Fruit fly (Drosophila melanogaster) whole organism, embryonic: ENCODE results near the gene TTLL15.

Experiments
- Atf-2 ChIP-seq: fragments of 200-800 bp; sonication (Bioruptor generic); optimal IDR thresholded peaks from 2 replicates; lab custom pipeline; 2016; ENCODE audit warnings: missing biosample characterization, missing genetic modification characterization
- BEAF-32 ChIP-seq: fragments of 200-800 bp; sonication (Bioruptor generic); optimal IDR thresholded peaks from 3 replicates; lab custom pipeline; 2017; ENCODE audit warnings: missing biosample characterization, missing genetic modification characterization, mild to moderate bottlenecking, moderate library complexity, missing genetic modification reagents
- Bteb2 ChIP-seq: fragments of 200-800 bp; sonication (Bioruptor generic); optimal IDR thresholded peaks from 2 replicates; lab custom pipeline; 2016; ENCODE audit warnings: missing biosample characterization, missing genetic modification characterization
- CG10209 ChIP-seq: fragments of 200-800 bp; sonication (Bioruptor generic); optimal IDR thresholded peaks from 3 replicates; lab custom pipeline; 2017; ENCODE audit warnings: missing biosample characterization, mild to moderate bottlenecking, missing genetic modification characterization, missing genetic modification reagents
- CG12236 ChIP-seq: fragments of 200-800 bp; sonication (Bioruptor generic); optimal IDR thresholded peaks from 2 replicates; lab custom pipeline; 2016; ENCODE audit warnings: missing biosample characterization, missing genetic modification characterization
- CG12744 ChIP-seq: fragments of 200-800 bp; sonication (Bioruptor generic); optimal IDR thresholded peaks from 2 replicates; lab custom pipeline; 2016; ENCODE audit warnings: missing biosample characterization, missing genetic modification characterization
- CG15514 ChIP-seq: fragments of 200-800 bp; sonication (Bioruptor generic); optimal IDR thresholded peaks from 3 replicates; lab custom pipeline; 2017; ENCODE audit warnings: missing biosample characterization, missing genetic modification characterization, mild to moderate bottlenecking, moderate library complexity, missing genetic modification reagents
- CG16779 ChIP-seq: fragments of 200-800 bp; sonication (Bioruptor generic); IDR thresholded peaks from 2 replicates; pipeline ENCODE4 v1.3.6; 2022; ENCODE audit warnings: missing biosample characterization, missing genetic modification characterization
- CG17359 ChIP-seq: fragments of 200-800 bp; sonication (Bioruptor generic); optimal IDR thresholded peaks from 3 replicates; lab custom pipeline; 2018; ENCODE audit warnings: missing biosample characterization, mild to moderate bottlenecking, missing genetic modification characterization, moderate library complexity
- CG18476 ChIP-seq: fragments of 200-800 bp; sonication (Bioruptor generic); optimal IDR thresholded peaks from 2 replicates; lab custom pipeline; 2016; ENCODE audit warnings: missing biosample characterization, mild to moderate bottlenecking, missing genetic modification characterization
- CG3065 ChIP-seq: fragments of 200-800 bp; sonication (Bioruptor generic); optimal IDR thresholded peaks from 2 replicates; lab custom pipeline; 2016; ENCODE audit warnings: missing biosample characterization, missing genetic modification characterization
- CG6254 ChIP-seq: fragments of 200-800 bp; sonication (Bioruptor generic); optimal IDR thresholded peaks from 3 replicates; lab custom pipeline; 2017; ENCODE audit warnings: mild to moderate bottlenecking, missing biosample characterization, missing genetic modification reagents, missing genetic modification characterization
- CG6654 ChIP-seq: fragments of 200-800 bp; sonication (Bioruptor generic); optimal IDR thresholded peaks from 2 replicates; lab custom pipeline; 2017; ENCODE audit warnings: missing biosample characterization, mild to moderate bottlenecking, missing genetic modification characterization
- CG7556 ChIP-seq: fragments of 200-800 bp; sonication (Bioruptor generic); optimal IDR thresholded peaks from 2 replicates; lab custom pipeline; 2017; ENCODE audit warnings: missing biosample characterization, mild to moderate bottlenecking, missing genetic modification characterization
- CG8290 ChIP-seq, 3 experiments: fragments of 200-800 bp; sonication (Bioruptor generic); optimal IDR thresholded peaks; 2 replicates each; lab custom pipeline; 2016 to 2019; ENCODE audit warnings: missing biosample characterization in 3 of 3, missing genetic modification characterization in 3 of 3, mild to moderate bottlenecking in 2 of 3, moderate library complexity in 1 of 3
- CG8359 ChIP-seq: fragments of 200-800 bp; sonication (Bioruptor generic); optimal IDR thresholded peaks from 2 replicates; lab custom pipeline; 2017; ENCODE audit warnings: missing biosample characterization, mild to moderate bottlenecking, missing genetic modification characterization, borderline replicate concordance
- CG9727 ChIP-seq: fragments of 200-800 bp; sonication (Bioruptor generic); optimal IDR thresholded peaks from 3 replicates; lab custom pipeline; 2017; ENCODE audit warnings: missing biosample characterization, mild to moderate bottlenecking, missing genetic modification characterization
- Dfd ChIP-seq, 2 experiments: fragments of >200 bp; optimal IDR thresholded peaks; 2 replicates each; lab custom pipeline; 2017; ENCODE audit warnings: missing biosample characterization in 2 of 2, missing genetic modification characterization in 2 of 2
- Dip2 ChIP-seq: fragments of 200-800 bp; sonication (Bioruptor generic); IDR thresholded peaks from 2 replicates; pipeline ENCODE4 v1.3.6; 2022; ENCODE audit warnings: missing biosample characterization, missing genetic modification characterization
- Doc2 ChIP-seq: fragments of 200-800 bp; sonication (Bioruptor generic); IDR thresholded peaks from 2 replicates; pipeline ENCODE4 v1.3.6; 2022; ENCODE audit warnings: missing biosample characterization, missing genetic modification characterization
- Dref ChIP-seq: fragments of 200-800 bp; sonication (Bioruptor generic); IDR thresholded peaks from 2 replicates; pipeline ENCODE4 v1.3.6; 2022; ENCODE audit warnings: missing biosample characterization, missing genetic modification characterization
- Fer2 ChIP-seq: fragments of 200-800 bp; sonication (Bioruptor generic); optimal IDR thresholded peaks from 2 replicates; lab custom pipeline; 2018; ENCODE audit warnings: missing biosample characterization, mild to moderate bottlenecking, missing genetic modification characterization, moderate library complexity
- Hey ChIP-seq: fragments of 200-800 bp; sonication (Bioruptor generic); optimal IDR thresholded peaks from 3 replicates; lab custom pipeline; 2018; ENCODE audit warnings: missing biosample characterization, mild to moderate bottlenecking, missing genetic modification characterization
- HmgD ChIP-seq: fragments of 200-800 bp; sonication (Bioruptor generic); optimal IDR thresholded peaks from 3 replicates; lab custom pipeline; 2016; ENCODE audit warnings: missing biosample characterization, missing genetic modification characterization
- Jarid2 ChIP-seq: fragments of 200-800 bp; sonication (Bioruptor generic); optimal IDR thresholded peaks from 3 replicates; lab custom pipeline; 2017; ENCODE audit warnings: mild to moderate bottlenecking, missing biosample characterization, missing genetic modification reagents, missing genetic modification characterization
- MESR4 ChIP-seq: fragments of 200-800 bp; sonication (Bioruptor generic); optimal IDR thresholded peaks from 2 replicates; lab custom pipeline; 2018; ENCODE audit warnings: missing biosample characterization, mild to moderate bottlenecking, missing genetic modification characterization, moderate library complexity
- Neu2 ChIP-seq: fragments of 200-800 bp; sonication (Bioruptor generic); optimal IDR thresholded peaks from 3 replicates; lab custom pipeline; 2016; ENCODE audit warnings: missing biosample characterization, missing genetic modification characterization, borderline replicate concordance
- Oaz ChIP-seq: fragments of 200-800 bp; sonication (Bioruptor generic); IDR thresholded peaks from 2 replicates; pipeline ENCODE4 v1.3.6; 2022; ENCODE audit warnings: missing biosample characterization, missing genetic modification characterization
- Opbp ChIP-seq: fragments of 200-800 bp; sonication (Bioruptor generic); IDR thresholded peaks from 3 replicates; pipeline ENCODE4 v1.3.6; 2022; ENCODE audit warnings: missing biosample characterization, missing genetic modification characterization; ENCODE audit not compliant: partially characterized antibody
- Poxn ChIP-seq: fragments of 200-800 bp; sonication (Bioruptor generic); IDR thresholded peaks from 2 replicates; pipeline ENCODE4 v1.3.6; 2022; ENCODE audit warnings: missing biosample characterization, missing genetic modification characterization
- Sry-δ ChIP-seq: fragments of 200-800 bp; sonication (Bioruptor generic); optimal IDR thresholded peaks from 2 replicates; lab custom pipeline; 2016; ENCODE audit warnings: missing biosample characterization, missing genetic modification characterization
- YL-1 ChIP-seq: fragments of 200-800 bp; sonication (Bioruptor generic); optimal IDR thresholded peaks from 3 replicates; lab custom pipeline; 2017; ENCODE audit warnings: missing biosample characterization, mild to moderate bottlenecking, missing genetic modification characterization
- ase ChIP-seq: fragments of 200-800 bp; sonication (Bioruptor generic); IDR thresholded peaks from 3 replicates; pipeline ENCODE4 v1.3.6; 2022; ENCODE audit warnings: missing biosample characterization, missing genetic modification characterization
- bigmax ChIP-seq: fragments of 200-800 bp; sonication (Bioruptor generic); optimal IDR thresholded peaks from 2 replicates; lab custom pipeline; 2018; ENCODE audit warnings: missing biosample characterization, mild to moderate bottlenecking, missing genetic modification characterization
- bsh ChIP-seq, 2 experiments: fragments of 200-800 bp; sonication (Bioruptor generic); optimal IDR thresholded peaks; 2 replicates each; lab custom pipeline; 2017 to 2018; ENCODE audit warnings: mild to moderate bottlenecking in 2 of 2, missing biosample characterization in 2 of 2, missing genetic modification characterization in 2 of 2, moderate library complexity in 1 of 2
- crc ChIP-seq: fragments of 200-800 bp; sonication (Bioruptor generic); optimal IDR thresholded peaks from 2 replicates; lab custom pipeline; 2016; ENCODE audit warnings: missing biosample characterization, missing genetic modification characterization
- da ChIP-seq: fragments of 200-800 bp; sonication (Bioruptor generic); optimal IDR thresholded peaks from 2 replicates; lab custom pipeline; 2016; ENCODE audit warnings: missing biosample characterization, missing genetic modification characterization
- ewg ChIP-seq: fragments of 200-800 bp; sonication (Bioruptor generic); optimal IDR thresholded peaks from 3 replicates; lab custom pipeline; 2017; ENCODE audit warnings: mild to moderate bottlenecking, missing biosample characterization, missing genetic modification reagents, missing genetic modification characterization
- exex ChIP-seq: fragments of 200-800 bp; sonication (Bioruptor generic); optimal IDR thresholded peaks from 4 replicates; lab custom pipeline; 2018; ENCODE audit warnings: missing biosample characterization, mild to moderate bottlenecking, missing genetic modification characterization, moderate library complexity
- gem ChIP-seq: fragments of 200-800 bp; sonication (Bioruptor generic); optimal IDR thresholded peaks from 2 replicates; lab custom pipeline; 2019; ENCODE audit warnings: missing biosample characterization, mild to moderate bottlenecking, missing genetic modification characterization, moderate library complexity
- grau ChIP-seq: fragments of 200-800 bp; optimal IDR thresholded peaks from 3 replicates; lab custom pipeline; 2019; ENCODE audit warnings: missing biosample characterization, mild to moderate bottlenecking, missing genetic modification characterization, moderate library complexity
- hbn ChIP-seq: fragments of 200-800 bp; sonication (Bioruptor generic); IDR thresholded peaks from 2 replicates; pipeline ENCODE4 v1.3.6; 2022; ENCODE audit warnings: missing biosample characterization, missing genetic modification characterization; ENCODE audit not compliant: partially characterized antibody
- kah ChIP-seq: fragments of 200-800 bp; sonication (Bioruptor generic); optimal IDR thresholded peaks from 2 replicates; lab custom pipeline; 2018; ENCODE audit warnings: missing biosample characterization, mild to moderate bottlenecking, missing genetic modification characterization
- lov ChIP-seq, 2 experiments: fragments of 200-800 bp in 1 of 2; fragments of >200 bp in 1 of 2; sonication (Bioruptor generic) in 1 of 2; IDR thresholded peaks in 1 of 2; optimal IDR thresholded peaks in 1 of 2; 2 replicates in 1 of 2; 3 replicates in 1 of 2; pipeline versions ENCODE4 v1.3.6 to Lab custom; 2017 to 2022; ENCODE audit warnings: missing biosample characterization in 1 of 2, missing genetic modification characterization in 1 of 2
- nerfin-2 ChIP-seq: fragments of 200-800 bp; sonication (Bioruptor generic); IDR thresholded peaks from 2 replicates; pipeline ENCODE4 v1.3.6; 2022; ENCODE audit warnings: missing biosample characterization, missing genetic modification characterization; ENCODE audit not compliant: partially characterized antibody
- nmo ChIP-seq: fragments of 200-800 bp; sonication (Bioruptor generic); optimal IDR thresholded peaks from 2 replicates; lab custom pipeline; 2018; ENCODE audit warnings: missing biosample characterization, mild to moderate bottlenecking, missing genetic modification characterization, moderate library complexity
- peb ChIP-seq: fragments of 200-800 bp; sonication (Bioruptor generic); IDR thresholded peaks from 2 replicates; pipeline ENCODE4 v1.3.6; 2022; ENCODE audit warnings: missing biosample characterization, missing genetic modification characterization
- pfk ChIP-seq: fragments of 200-800 bp; sonication (Bioruptor generic); optimal IDR thresholded peaks from 2 replicates; lab custom pipeline; 2018; ENCODE audit warnings: missing biosample characterization, mild to moderate bottlenecking, missing genetic modification characterization, moderate library complexity
- vvl ChIP-seq: fragments of 200-800 bp; sonication (Bioruptor generic); IDR thresholded peaks from 2 replicates; pipeline ENCODE4 v1.3.6; 2022; ENCODE audit warnings: missing biosample characterization, missing genetic modification characterization

TTLL15 gene

DNA sequence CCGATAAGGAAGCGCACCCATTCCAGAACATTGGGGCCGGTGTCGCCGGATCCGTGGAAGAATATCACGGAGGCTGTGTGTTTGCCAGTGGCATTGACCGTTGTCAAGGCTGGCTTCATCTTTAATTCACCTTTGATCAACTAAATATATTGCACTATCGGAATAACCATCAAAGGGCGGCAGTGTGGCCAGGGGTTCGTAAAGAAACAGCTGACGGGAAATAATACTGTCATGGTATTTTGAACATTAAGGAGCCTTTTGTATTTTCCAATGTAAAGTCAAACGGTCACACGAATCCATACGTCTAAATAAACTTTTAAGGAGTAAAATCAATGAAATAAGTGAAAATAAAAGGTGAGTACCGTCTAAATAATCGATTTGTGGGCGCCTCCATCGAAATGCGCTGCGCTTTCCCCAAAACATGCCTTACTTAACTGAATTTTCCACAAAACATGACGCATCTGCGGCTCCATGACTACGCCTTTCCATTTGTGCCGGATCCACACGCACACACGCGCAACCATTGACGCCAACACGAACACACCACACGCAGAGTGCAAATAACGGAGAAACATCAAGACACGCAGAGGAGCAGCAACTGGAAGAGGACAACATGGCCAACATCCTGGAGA, 39.3 kb downstream of the TTLL15 start, which contains the start of the genes CG6567 and CG4511 (continued):
- TF ChIP-seq Hey (tag; lab: Kevin White, UChicago) (no peak), Fer2 (tag; lab: Kevin White, UChicago) (no peak), vvl (no peak), CG9727 (GFP tag; lab: Kevin White, UChicago) (no peak), crc (GFP tag; lab: Kevin White, UChicago) (no peak), Doc2 (GFP tag; lab: Robert Waterston, UW) (no peak), bsh (GFP tag; optimal IDR thresholded peaks at IDR 0.05; lab: Kevin White, UChicago) (no peak), Dip2 (GFP tag; lab: Robert Waterston, UW) (no peak), grau (tag; lab: Kevin White, UChicago) (no peak), CG12236 (GFP tag; lab: Kevin White, UChicago) (no peak), CG17359 (tag; lab: Kevin White, UChicago) (no peak), Opbp (no peak), MESR4 (GFP tag; lab: Kevin White, UChicago) (peak; percentile 68), Dfd (GFP tag; optimal IDR thresholded peaks at IDR 0.05; lab: Kevin White, UChicago) (no peak), Neu2 (GFP tag; lab: Kevin White, UChicago) (no peak), Dref (no peak), kah (no peak), CG15514 (GFP tag; lab: Kevin White, UChicago) (peak; percentile 44), Bteb2 (GFP tag; lab: Kevin White, UChicago) (no peak), CG3065 (GFP tag; lab: Kevin White, UChicago) (no peak), CG8359 (GFP tag; lab: Kevin White, UChicago) (no peak), Atf-2 (GFP tag; lab: Kevin White, UChicago) (no peak), Oaz (GFP tag; lab: Robert Waterston, UW) (no peak), CG6654 (GFP tag; lab: Kevin White, UChicago) (no peak), peb (no peak), gem (tag; lab: Kevin White, UChicago) (no peak), Jarid2 (GFP tag; lab: Kevin White, UChicago) (no peak), CG16779 (GFP tag; lab: Robert Waterston, UW) (no peak), hbn (no peak), HmgD (GFP tag; lab: Kevin White, UChicago) (no peak), BEAF-32 (GFP tag; lab: Kevin White, UChicago) (peak; percentile 56), pfk (no peak), CG10209 (GFP tag; lab: Kevin White, UChicago) (no peak), lov (optimal IDR thresholded peaks at IDR 0.05; lab: Kevin White, UChicago) (no peak), lov (GFP tag; IDR thresholded peaks at IDR 0.05; lab: Robert Waterston, UW) (no peak), ewg (GFP tag; lab: Kevin White, UChicago) (no peak), bigmax (GFP tag; lab: Kevin White, UChicago) (no peak), nerfin-2 (no peak), da (GFP tag; lab: Kevin White, UChicago) (no peak), nmo (GFP tag; lab: Kevin White, UChicago) (peak; percentile 36), Sry-δ (GFP tag; lab: Kevin White, UChicago) (peak; percentile 19), Poxn (GFP tag; lab: Robert Waterston, UW) (no peak), CG7556 (GFP tag; lab: Kevin White, UChicago) (no peak), CG12744 (GFP tag; lab: Kevin White, UChicago) (no peak), CG18476 (GFP tag; lab: Kevin White, UChicago) (no peak), YL-1 (GFP tag; lab: Kevin White, UChicago) (peak; percentile 89), ase (GFP tag; lab: Robert Waterston, UW) (no peak), CG6254 (GFP tag; lab: Kevin White, UChicago) (no peak), exex (tag; lab: Kevin White, UChicago) (no peak), CG8290 (GFP tag; optimal IDR thresholded peaks at IDR 0.05; lab: Kevin White, UChicago) (no peak), CG8290 (tag; optimal IDR thresholded peaks at IDR 0.05; lab: Kevin White, UChicago) (no peak)
